Worm (Caenorhabditis elegans) whole organism, mixed stage, embryonic: ENCODE results near the gene R07E5.5.

Experiments
- bed-3 ChIP-seq: fragments of 200-800 bp; sonication (Bioruptor generic); optimal IDR thresholded peaks from 3 replicates; lab custom pipeline; 2018; ENCODE audit warnings: mild to moderate bottlenecking, missing genetic modification characterization, moderate library complexity, missing compliant biosample characterization
- blmp-1 ChIP-seq: fragments of 150-350 bp; optimal IDR thresholded peaks from 2 replicates; lab custom pipeline; 2014; ENCODE audit warnings: missing biosample characterization, missing genetic modification characterization
- ces-1 ChIP-seq: fragments of 150-350 bp; optimal IDR thresholded peaks from 2 replicates; lab custom pipeline; 2014; ENCODE audit warnings: missing biosample characterization, missing genetic modification reagents, missing genetic modification characterization
- elt-3 ChIP-seq: fragments of 150-350 bp; optimal IDR thresholded peaks from 2 replicates; lab custom pipeline; 2014; ENCODE audit warnings: missing biosample characterization, missing genetic modification characterization
- flh-1 ChIP-seq: fragments of 200-800 bp; sonication (Bioruptor generic); optimal IDR thresholded peaks from 2 replicates; lab custom pipeline; 2018; ENCODE audit warnings: mild to moderate bottlenecking, missing genetic modification characterization, moderate library complexity, missing compliant biosample characterization
- hlh-1 ChIP-seq: fragments of 150-350 bp; optimal IDR thresholded peaks from 2 replicates; lab custom pipeline; 2014; ENCODE audit warnings: missing biosample characterization, missing genetic modification reagents, missing genetic modification characterization
- lsy-2 ChIP-seq: fragments of 150-350 bp; optimal IDR thresholded peaks from 2 replicates; lab custom pipeline; 2014; ENCODE audit warnings: missing biosample characterization, missing genetic modification characterization
- mab-5 ChIP-seq: fragments of 150-350 bp; optimal IDR thresholded peaks from 2 replicates; lab custom pipeline; 2014; ENCODE audit warnings: missing biosample characterization, missing genetic modification characterization
- nhr-12 ChIP-seq: fragments of 150-350 bp; optimal IDR thresholded peaks from 2 replicates; lab custom pipeline; 2014; ENCODE audit warnings: missing biosample characterization, missing genetic modification characterization
- nhr-237 ChIP-seq: fragments of 150-350 bp; optimal IDR thresholded peaks from 2 replicates; lab custom pipeline; 2014; ENCODE audit warnings: missing biosample characterization, missing genetic modification characterization
- snpc-4 ChIP-seq: fragments of 150-350 bp; optimal IDR thresholded peaks from 2 replicates; lab custom pipeline; 2014; ENCODE audit warnings: missing biosample characterization, missing genetic modification characterization
- sptf-1 ChIP-seq: sonication (generic microtip); optimal IDR thresholded peaks from 2 replicates; lab custom pipeline; 2017; ENCODE audit warnings: mild to moderate bottlenecking, missing genetic modification characterization, moderate library complexity, missing compliant biosample characterization
- unc-39 ChIP-seq: fragments of 150-350 bp; optimal IDR thresholded peaks from 2 replicates; lab custom pipeline; 2014; ENCODE audit warnings: missing biosample characterization, missing genetic modification characterization
- ztf-11 ChIP-seq: fragments of 150-350 bp; optimal IDR thresholded peaks from 2 replicates; lab custom pipeline; 2014; ENCODE audit warnings: missing biosample characterization, missing genetic modification characterization

ce11 chrIII:4372894-4373293, 24.3 kb upstream of the R07E5.5 start:
- no peak for TF ChIP-seq lsy-2 (tag; lab: Kevin White, UChicago)
- no peak for TF ChIP-seq snpc-4
- no peak for TF ChIP-seq mab-5 (tag; lab: Kevin White, UChicago)
- TF ChIP-seq nhr-237 (tag; lab: Kevin White, UChicago), result no peak
- TF ChIP-seq ztf-11 (tag; lab: Kevin White, UChicago), result no peak
- TF ChIP-seq flh-1, result no peak
- TF ChIP-seq blmp-1 (tag; lab: Kevin White, UChicago), result no peak
- TF ChIP-seq ces-1 (GFP tag; lab: Kevin White, UChicago), result no peak
- TF ChIP-seq elt-3, result no peak
- TF ChIP-seq bed-3 (GFP tag; lab: Kevin White, UChicago), result no peak
- no peak for TF ChIP-seq unc-39 (tag; lab: Kevin White, UChicago)
- TF ChIP-seq hlh-1 (tag; lab: Kevin White, UChicago), result no peak
- no peak for TF ChIP-seq nhr-12 (tag; lab: Kevin White, UChicago)
- TF ChIP-seq sptf-1 (tag; lab: Kevin White, UChicago), result no peak
